Worm (Caenorhabditis elegans) whole organism, early embryonic: Measurements from ENCODE around the gene F45G2.7.

ENCODE experiments used
- ama-1 ChIP-seq: fragments of 150-350 bp; optimal IDR thresholded peaks from 2 replicates; lab custom pipeline; 2014
- flt-1 ChIP-seq: fragments of 200-800 bp; sonication (Bioruptor generic); IDR thresholded peaks from 2 replicates; pipeline ENCODE4 v1.3.6; 2022; ENCODE audit warnings: missing genetic modification characterization, missing compliant biosample characterization
- scrt-1 ChIP-seq: fragments of 200-800 bp; sonication (Bioruptor generic); IDR thresholded peaks from 2 replicates; pipeline ENCODE4 v1.3.6; 2022; ENCODE audit warnings: missing genetic modification characterization, missing compliant biosample characterization
- tbx-37 ChIP-seq: fragments of 200-800 bp; sonication (Bioruptor generic); conservative IDR thresholded peaks from 2 replicates; pipeline ENCODE4 v1.3.6; 2022; ENCODE audit warnings: missing genetic modification reagents, missing genetic modification characterization, missing compliant biosample characterization

- TF ChIP-seq flt-1 (GFP tag; lab: Robert Waterston, UW) (no peak), ama-1 (lab: Kevin White, UChicago) (no peak), tbx-37 (GFP tag; lab: Robert Waterston, UW) (no peak), scrt-1 (GFP tag; lab: Robert Waterston, UW) (no peak)
Measured at ce11 chrIII:13476682-13477081, 42.4 kb upstream of the F45G2.7 start, which contains the start of gene T27E9.6.
